Worm (Caenorhabditis elegans) whole organism, late embryonic: ENCODE data around the gene ced-7.

Source experiments
- C08G9.2 ChIP-seq: sonication (generic microtip); optimal IDR thresholded peaks from 2 replicates; lab custom pipeline; 2016; ENCODE audit warnings: mild to moderate bottlenecking, missing genetic modification characterization, moderate library complexity, missing compliant biosample characterization
- C38D4.7 ChIP-seq: fragments of 200-800 bp; sonication (Bioruptor generic); optimal IDR thresholded peaks from 2 replicates; lab custom pipeline; 2018; ENCODE audit warnings: mild to moderate bottlenecking, missing genetic modification characterization, moderate library complexity, missing compliant biosample characterization
- F13H6.1 ChIP-seq: sonication (generic microtip); optimal IDR thresholded peaks from 2 replicates; lab custom pipeline; 2016; ENCODE audit warnings: missing genetic modification characterization, missing compliant biosample characterization
- K09A11.1 ChIP-seq: sonication (generic microtip); optimal IDR thresholded peaks from 2 replicates; lab custom pipeline; 2017; ENCODE audit warnings: antibody characterized with exemption, mild to moderate bottlenecking, missing genetic modification characterization, missing compliant biosample characterization; ENCODE audit not compliant: insufficient read depth
- T23F11.4 ChIP-seq: fragments of 200-800 bp; sonication (Bioruptor generic); optimal IDR thresholded peaks from 2 replicates; lab custom pipeline; 2018; ENCODE audit warnings: mild to moderate bottlenecking, missing genetic modification characterization, missing compliant biosample characterization
- Y22D7AL.16 ChIP-seq: sonication (generic microtip); optimal IDR thresholded peaks from 2 replicates; lab custom pipeline; 2016; ENCODE audit warnings: missing genetic modification characterization, missing compliant biosample characterization
- ceh-14 ChIP-seq: sonication (generic microtip); optimal IDR thresholded peaks from 2 replicates; lab custom pipeline; 2016; ENCODE audit warnings: missing genotype, missing genetic modification characterization, missing compliant biosample characterization
- ceh-18 ChIP-seq: sonication (generic microtip); optimal IDR thresholded peaks from 2 replicates; lab custom pipeline; 2016; ENCODE audit warnings: missing genetic modification characterization, missing compliant biosample characterization
- ceh-19 ChIP-seq: fragments of 200-800 bp; sonication (Bioruptor generic); optimal IDR thresholded peaks from 2 replicates; lab custom pipeline; 2018; ENCODE audit warnings: mild to moderate bottlenecking, missing genetic modification characterization, missing compliant biosample characterization
- ceh-22 ChIP-seq: sonication (generic microtip); optimal IDR thresholded peaks from 2 replicates; lab custom pipeline; 2017; ENCODE audit warnings: missing biosample characterization, missing genetic modification characterization
- ceh-30 ChIP-seq: fragments of 150-350 bp; optimal IDR thresholded peaks from 2 replicates; lab custom pipeline; 2014; ENCODE audit warnings: missing biosample characterization, missing genetic modification characterization
- ceh-31 ChIP-seq: sonication (generic microtip); optimal IDR thresholded peaks from 2 replicates; lab custom pipeline; 2016; ENCODE audit warnings: missing genetic modification characterization, missing compliant biosample characterization
- ceh-34 ChIP-seq: sonication (generic microtip); optimal IDR thresholded peaks from 2 replicates; lab custom pipeline; 2016; ENCODE audit warnings: mild to moderate bottlenecking, missing genetic modification characterization, missing compliant biosample characterization
- ceh-45 ChIP-seq: fragments of 200-800 bp; sonication (Bioruptor generic); IDR thresholded peaks from 2 replicates; pipeline ENCODE4 v1.3.6; 2022; ENCODE audit warnings: missing genetic modification reagents, missing genetic modification characterization, missing compliant biosample characterization
- ceh-48 ChIP-seq: sonication (generic microtip); optimal IDR thresholded peaks from 2 replicates; lab custom pipeline; 2016; ENCODE audit warnings: missing genetic modification characterization, inconsistent platforms, missing compliant biosample characterization
- che-1 ChIP-seq: sonication (generic microtip); optimal IDR thresholded peaks from 2 replicates; lab custom pipeline; 2016; ENCODE audit warnings: mild to moderate bottlenecking, missing genetic modification characterization, missing compliant biosample characterization
- elt-4 ChIP-seq: sonication (generic microtip); optimal IDR thresholded peaks from 2 replicates; lab custom pipeline; 2016; ENCODE audit warnings: missing genetic modification characterization, missing compliant biosample characterization
- fax-1 ChIP-seq: sonication (generic microtip); optimal IDR thresholded peaks from 2 replicates; lab custom pipeline; 2016; ENCODE audit warnings: missing genotype, missing genetic modification characterization, missing compliant biosample characterization
- fkh-10 ChIP-seq: fragments of 150-350 bp; optimal IDR thresholded peaks from 2 replicates; lab custom pipeline; 2014; ENCODE audit warnings: missing biosample characterization, missing genetic modification reagents, missing genetic modification characterization
- gmeb-2 ChIP-seq: sonication (generic microtip); optimal IDR thresholded peaks from 2 replicates; lab custom pipeline; 2016; ENCODE audit warnings: missing genetic modification characterization, inconsistent platforms, missing compliant biosample characterization
- hlh-13 ChIP-seq: fragments of 200-800 bp; sonication (Bioruptor generic); optimal IDR thresholded peaks from 2 replicates; lab custom pipeline; 2018; ENCODE audit warnings: mild to moderate bottlenecking, missing genetic modification characterization, missing compliant biosample characterization
- hlh-15 ChIP-seq: sonication (generic microtip); optimal IDR thresholded peaks from 2 replicates; lab custom pipeline; 2016; ENCODE audit warnings: missing genetic modification characterization, missing compliant biosample characterization
- hlh-6 ChIP-seq: sonication (generic microtip); optimal IDR thresholded peaks from 2 replicates; lab custom pipeline; 2016; ENCODE audit warnings: missing genotype, missing genetic modification characterization, missing compliant biosample characterization
- hlh-8 ChIP-seq: sonication (generic microtip); optimal IDR thresholded peaks from 2 replicates; lab custom pipeline; 2016; ENCODE audit warnings: missing genotype, missing genetic modification characterization, missing compliant biosample characterization
- madf-2 ChIP-seq: sonication (generic microtip); optimal IDR thresholded peaks from 2 replicates; lab custom pipeline; 2017; ENCODE audit warnings: missing genetic modification characterization, missing compliant biosample characterization
- mec-3 ChIP-seq: sonication (generic microtip); optimal IDR thresholded peaks from 2 replicates; lab custom pipeline; 2016; ENCODE audit warnings: borderline replicate concordance, missing genetic modification characterization, missing compliant biosample characterization
- nfya-1 ChIP-seq: sonication (generic microtip); optimal IDR thresholded peaks from 2 replicates; lab custom pipeline; 2017; ENCODE audit warnings: missing genetic modification characterization, mild to moderate bottlenecking, missing compliant biosample characterization, antibody characterized with exemption, moderate library complexity
- nhr-11 ChIP-seq: fragments of 150-350 bp; optimal IDR thresholded peaks from 2 replicates; lab custom pipeline; 2014; ENCODE audit warnings: missing biosample characterization, missing genetic modification characterization
- nhr-232 ChIP-seq: sonication (generic microtip); optimal IDR thresholded peaks from 2 replicates; lab custom pipeline; 2016; ENCODE audit warnings: missing genetic modification characterization, missing compliant biosample characterization
- npax-4 ChIP-seq: sonication (generic microtip); optimal IDR thresholded peaks from 2 replicates; lab custom pipeline; 2016; ENCODE audit warnings: missing genetic modification characterization, missing compliant biosample characterization
- pag-3 ChIP-seq: sonication (generic microtip); optimal IDR thresholded peaks from 2 replicates; lab custom pipeline; 2016; ENCODE audit warnings: missing compliant biosample characterization, missing genetic modification characterization, borderline replicate concordance
- pha-2 ChIP-seq: sonication (generic microtip); optimal IDR thresholded peaks from 2 replicates; lab custom pipeline; 2017; ENCODE audit warnings: mild to moderate bottlenecking, missing genetic modification characterization, missing compliant biosample characterization
- pqm-1 ChIP-seq: sonication (generic microtip); optimal IDR thresholded peaks from 2 replicates; lab custom pipeline; 2016; ENCODE audit warnings: missing genetic modification characterization, missing compliant biosample characterization
- pros-1 ChIP-seq: fragments of 150-350 bp; optimal IDR thresholded peaks from 2 replicates; lab custom pipeline; 2014; ENCODE audit warnings: missing biosample characterization, missing genetic modification reagents, missing genetic modification characterization
- ref-2 ChIP-seq: sonication (generic microtip); optimal IDR thresholded peaks from 2 replicates; lab custom pipeline; 2016; ENCODE audit warnings: missing genetic modification characterization, missing compliant biosample characterization
- rnt-1 ChIP-seq: sonication (generic microtip); optimal IDR thresholded peaks from 2 replicates; lab custom pipeline; 2016; ENCODE audit warnings: missing genetic modification characterization, missing compliant biosample characterization
- sdc-2 ChIP-seq: sonication (generic microtip); optimal IDR thresholded peaks from 2 replicates; lab custom pipeline; 2016; ENCODE audit warnings: missing genotype, missing genetic modification characterization, missing compliant biosample characterization
- sox-4 ChIP-seq: sonication (generic microtip); optimal IDR thresholded peaks from 2 replicates; lab custom pipeline; 2017; ENCODE audit warnings: mild to moderate bottlenecking, missing genetic modification characterization, inconsistent platforms, missing compliant biosample characterization
- tbx-2 ChIP-seq: sonication (generic microtip); optimal IDR thresholded peaks from 2 replicates; lab custom pipeline; 2016; ENCODE audit warnings: missing genetic modification characterization, missing compliant biosample characterization
- unc-42 ChIP-seq: sonication (generic microtip); optimal IDR thresholded peaks from 2 replicates; lab custom pipeline; 2016; ENCODE audit warnings: missing genotype, missing genetic modification characterization, missing compliant biosample characterization
- unc-55 ChIP-seq: sonication (generic microtip); optimal IDR thresholded peaks from 2 replicates; lab custom pipeline; 2017; ENCODE audit warnings: missing biosample characterization, missing genetic modification reagents, missing genetic modification characterization
- unc-86 ChIP-seq: sonication (generic microtip); optimal IDR thresholded peaks from 2 replicates; lab custom pipeline; 2016; ENCODE audit warnings: missing genetic modification characterization, missing compliant biosample characterization
- ztf-16 ChIP-seq: sonication (generic microtip); optimal IDR thresholded peaks from 2 replicates; lab custom pipeline; 2017; ENCODE audit warnings: missing genetic modification characterization, missing compliant biosample characterization

The ced-7 gene

DNA sequence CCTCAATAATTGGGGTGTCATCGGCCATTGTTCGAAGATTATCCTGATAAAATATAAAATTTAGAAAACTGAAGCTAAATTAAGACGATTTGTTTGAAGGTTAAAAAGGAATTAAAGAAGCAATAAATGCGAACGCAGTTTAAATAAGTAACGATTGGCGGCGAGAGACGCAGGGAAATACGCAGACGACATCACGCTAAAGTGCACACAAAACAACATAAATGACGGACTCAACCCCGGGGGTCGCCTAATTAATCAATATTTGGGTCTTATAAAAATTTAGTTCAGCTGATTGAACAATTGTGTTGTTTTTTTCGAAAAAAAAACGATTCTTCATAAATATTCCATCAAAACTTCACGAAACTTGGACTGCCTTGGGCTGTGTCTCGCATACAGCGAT lies 36.5 kb upstream of the ced-7 start, which contains the start of gene hcp-3 (continued):
- TF ChIP-seq elt-4 (tag; lab: Kevin White, UChicago) (no peak), gmeb-2 (tag; lab: Kevin White, UChicago) (no peak), sdc-2 (no peak), ceh-19 (GFP tag; lab: Kevin White, UChicago) (no peak), T23F11.4 (GFP tag; lab: Kevin White, UChicago) (no peak), fax-1 (tag; lab: Kevin White, UChicago) (no peak), hlh-8 (tag; lab: Kevin White, UChicago) (no peak), C38D4.7 (GFP tag; lab: Kevin White, UChicago) (no peak), hlh-13 (GFP tag; lab: Kevin White, UChicago) (no peak), nhr-232 (tag; lab: Kevin White, UChicago) (no peak), ceh-34 (no peak), pha-2 (tag; lab: Kevin White, UChicago) (no peak), unc-55 (GFP tag; lab: Kevin White, UChicago) (peak; percentile 5), Y22D7AL.16 (tag; lab: Kevin White, UChicago) (no peak), madf-2 (tag; lab: Kevin White, UChicago) (no peak), ceh-48 (tag; lab: Kevin White, UChicago) (peak; percentile 76)

DNA sequence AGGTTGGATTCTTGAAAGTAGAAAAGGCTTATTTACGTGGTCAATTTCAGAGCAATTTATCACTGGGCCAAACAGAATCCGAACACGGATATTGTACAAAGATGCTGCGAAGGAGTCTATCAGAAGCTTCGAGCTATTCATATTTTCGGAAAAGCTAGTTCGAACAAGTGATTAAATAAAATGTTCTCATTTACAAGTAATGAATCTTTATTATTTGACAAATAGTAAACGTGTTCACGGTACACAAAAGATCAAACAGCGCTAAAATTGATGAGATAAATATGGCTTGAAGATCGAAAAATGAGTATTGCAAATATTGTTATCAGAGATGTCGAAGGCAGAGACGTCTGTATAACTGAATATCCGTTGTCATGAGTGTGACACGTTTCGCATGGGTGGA lies 35.2 kb upstream of the ced-7 start:
- no peak for TF ChIP-seq sox-4 (tag; lab: Kevin White, UChicago)
- no peak for TF ChIP-seq mec-3 (tag; lab: Kevin White, UChicago)
- no peak for TF ChIP-seq ceh-18
- no peak for TF ChIP-seq nfya-1 (tag; lab: Kevin White, UChicago)
- no peak for TF ChIP-seq ztf-16 (tag; lab: Kevin White, UChicago)
- no peak for TF ChIP-seq hlh-13 (GFP tag; lab: Kevin White, UChicago)
- no peak for TF ChIP-seq fax-1 (tag; lab: Kevin White, UChicago)
- TF ChIP-seq ceh-45, result no peak
- TF ChIP-seq npax-4 (tag; lab: Kevin White, UChicago), result no peak
- no peak for TF ChIP-seq pha-2 (tag; lab: Kevin White, UChicago)
- TF ChIP-seq pros-1 (tag; lab: Kevin White, UChicago), result no peak
- no peak for TF ChIP-seq hlh-6 (tag; lab: Kevin White, UChicago)
- TF ChIP-seq sdc-2, result no peak
- TF ChIP-seq che-1 (tag; lab: Kevin White, UChicago), result no peak
- no peak for TF ChIP-seq tbx-2 (tag; lab: Kevin White, UChicago)
- no peak for TF ChIP-seq F13H6.1 (tag; lab: Kevin White, UChicago)
- TF ChIP-seq ceh-14 (tag; lab: Kevin White, UChicago), result no peak
- no peak for TF ChIP-seq nhr-11 (tag; lab: Kevin White, UChicago)
- no peak for TF ChIP-seq rnt-1 (tag; lab: Kevin White, UChicago)

DNA sequence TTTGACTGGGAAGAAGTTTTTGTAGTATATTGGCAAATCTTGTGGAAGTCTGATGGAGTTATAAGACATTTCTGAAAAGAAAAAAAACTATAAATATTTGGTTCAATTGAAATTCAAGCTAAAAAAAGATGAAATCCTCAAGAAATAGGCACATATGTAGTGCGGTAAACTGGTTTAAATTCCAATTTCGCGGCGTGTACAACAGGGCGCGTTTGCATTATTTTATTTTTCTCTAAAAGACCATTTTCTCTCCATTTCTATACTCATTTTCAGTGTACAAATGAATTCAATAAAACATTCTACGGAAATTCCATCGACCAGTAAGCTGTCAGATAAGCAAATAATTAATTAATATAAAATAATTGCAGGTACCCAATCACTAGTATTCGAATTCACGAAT lies 34.3 kb upstream of the ced-7 start, which contains the start of the genes pri-1 and F58A4.6:
TSS of gene pri-1 (minus strand) at position 71 of the 400 bp plus-strand sequence.
TSS of gene F58A4.6 (plus strand) at position 272 of the 400 bp plus-strand sequence.
- TF ChIP-seq nfya-1 (tag; lab: Kevin White, UChicago) (peak; percentile 6), ceh-34 (no peak), hlh-15 (tag; lab: Kevin White, UChicago) (no peak), pros-1 (tag; lab: Kevin White, UChicago) (no peak), pqm-1 (tag; lab: Kevin White, UChicago) (no peak), T23F11.4 (GFP tag; lab: Kevin White, UChicago) (no peak), nhr-232 (tag; lab: Kevin White, UChicago) (no peak), sox-4 (tag; lab: Kevin White, UChicago) (no peak), fax-1 (tag; lab: Kevin White, UChicago) (no peak), Y22D7AL.16 (tag; lab: Kevin White, UChicago) (no peak), C08G9.2 (tag; lab: Kevin White, UChicago) (no peak), ceh-31 (tag; lab: Kevin White, UChicago) (peak; percentile 6), ceh-30 (no peak), che-1 (tag; lab: Kevin White, UChicago) (no peak), unc-86 (no peak), pag-3 (tag; lab: Kevin White, UChicago) (no peak), fkh-10 (GFP tag; lab: Kevin White, UChicago) (no peak), K09A11.1 (tag; lab: Kevin White, UChicago) (no peak), madf-2 (tag; lab: Kevin White, UChicago) (no peak), ceh-22 (tag; lab: Kevin White, UChicago) (no peak), ref-2 (tag; lab: Kevin White, UChicago) (no peak), ceh-18 (no peak), sdc-2 (no peak), unc-42 (tag; lab: Kevin White, UChicago) (peak; percentile 57)
- TF ChIP-seq, all 69 proteins: peak for 3
